Worm (Caenorhabditis elegans): ENCODE results near the gene C34C12.2.
A peak's percentile ranks its signal among the peaks of the same experiment; 100 is the strongest.

The C34C12.2 gene

DNA sequence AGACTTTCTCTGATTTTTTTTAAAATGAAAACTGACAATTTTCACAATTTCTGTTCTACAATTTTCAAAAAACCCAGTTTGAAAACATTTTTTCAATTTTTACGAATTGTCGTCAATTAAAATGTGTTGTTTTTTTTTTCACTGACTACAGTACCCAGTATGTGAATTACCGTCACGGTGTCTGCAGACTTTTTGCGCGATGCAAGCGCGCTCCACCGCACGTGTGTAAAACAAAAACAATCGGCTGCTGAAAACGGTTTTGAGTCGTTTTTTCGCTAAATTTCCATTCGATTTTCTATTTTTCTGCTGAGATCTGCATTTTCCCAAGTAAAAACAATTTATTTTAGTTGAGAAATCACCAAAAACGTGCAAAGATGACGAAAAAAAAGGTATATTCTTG, 2.6 kb downstream of the C34C12.2 start (continued):
- no peak for TF ChIP-seq unc-62 (GFP tag; optimal IDR thresholded peaks at IDR 0.05)
- TF ChIP-seq ceh-39 (tag; optimal IDR thresholded peaks at IDR 0.05), result peak; percentile 90
- TF ChIP-seq ztf-11 (tag; optimal IDR thresholded peaks at IDR 0.05), result peak; percentile 55
- no peak for TF ChIP-seq flh-1 (GFP tag; optimal IDR thresholded peaks at IDR 0.05)
- TF ChIP-seq ceh-43 (GFP tag; optimal IDR thresholded peaks at IDR 0.05), result no peak
- peak; percentile 57 for TF ChIP-seq elt-3 (tag; optimal IDR thresholded peaks at IDR 0.05)

ce11 chrIII:3460061-3460460, 6.5 kb downstream of the C34C12.2 start, which contains the start of gene C34C12.8:
C34C12.8 (plus strand) TSS chrIII:3460406.
- TF ChIP-seq lin-32 (GFP tag; optimal IDR thresholded peaks at IDR 0.05), result no peak
- TF ChIP-seq pha-4 (tag; optimal IDR thresholded peaks at IDR 0.05), result peak; percentile 90
- TF ChIP-seq hlh-1 (tag; optimal IDR thresholded peaks at IDR 0.05), result peak; percentile 42
- no peak for TF ChIP-seq unc-39 (tag; optimal IDR thresholded peaks at IDR 0.05)
- TF ChIP-seq ztf-11 (tag; optimal IDR thresholded peaks at IDR 0.05), result no peak
- TF ChIP-seq zip-8 (tag; optimal IDR thresholded peaks at IDR 0.05), result no peak
- no peak for TF ChIP-seq blmp-1 (tag; optimal IDR thresholded peaks at IDR 0.05)
- peak; percentile 62 for TF ChIP-seq ceh-39 (tag; optimal IDR thresholded peaks at IDR 0.05)
- no peak for TF ChIP-seq elt-3 (tag; optimal IDR thresholded peaks at IDR 0.05)
- no peak for TF ChIP-seq sem-2 (GFP tag; optimal IDR thresholded peaks at IDR 0.05)
- TF ChIP-seq cnd-1 (tag; optimal IDR thresholded peaks at IDR 0.05), result peak; percentile 56
- TF ChIP-seq ceh-43 (GFP tag; optimal IDR thresholded peaks at IDR 0.05), result peak; percentile 32
- peak; percentile 90 for TF ChIP-seq mep-1 (tag; optimal IDR thresholded peaks at IDR 0.05)
- peak; percentile 37 for TF ChIP-seq tbx-8 (GFP tag; optimal IDR thresholded peaks at IDR 0.05)
- no peak for TF ChIP-seq flh-1 (GFP tag; optimal IDR thresholded peaks at IDR 0.05)
- peak; percentile 92 for TF ChIP-seq ces-1 (GFP tag; optimal IDR thresholded peaks at IDR 0.05)
- peak; percentile 67 for TF ChIP-seq sptf-1 (tag; optimal IDR thresholded peaks at IDR 0.05)
- peak; percentile 3 for TF ChIP-seq unc-62 (GFP tag; optimal IDR thresholded peaks at IDR 0.05)
- TF ChIP-seq nhr-2 (tag; optimal IDR thresholded peaks at IDR 0.05), result no peak
- no peak for TF ChIP-seq bed-3 (GFP tag; optimal IDR thresholded peaks at IDR 0.05)
- peak; percentile 51 for TF ChIP-seq mls-2 (tag; optimal IDR thresholded peaks at IDR 0.05)
- TF ChIP-seq nhr-76 (tag; optimal IDR thresholded peaks at IDR 0.05), result no peak
- TF ChIP-seq nhr-237 (tag; optimal IDR thresholded peaks at IDR 0.05), result peak; percentile 80
- no peak for TF ChIP-seq ham-2 (GFP tag; optimal IDR thresholded peaks at IDR 0.05)
- TF ChIP-seq lin-13 (tag; optimal IDR thresholded peaks at IDR 0.05), result peak; percentile 95
- TF ChIP-seq mab-5 (tag; optimal IDR thresholded peaks at IDR 0.05), result no peak
- no peak for TF ChIP-seq elt-1 (tag; optimal IDR thresholded peaks at IDR 0.05; ENCODE audit: borderline replicate concordance, insufficient read depth)
- peak; percentile 88 for TF ChIP-seq lsy-2 (tag; optimal IDR thresholded peaks at IDR 0.05)
- TF ChIP-seq ceh-83 (GFP tag; optimal IDR thresholded peaks at IDR 0.05), result no peak
- peak; percentile 1 for TF ChIP-seq unc-120 (tag; optimal IDR thresholded peaks at IDR 0.05; ENCODE audit: poor library complexity, severe bottlenecking)
- TF ChIP-seq nhr-12 (tag; optimal IDR thresholded peaks at IDR 0.05), result no peak
- peak; percentile 39 for TF ChIP-seq drap-1 (GFP tag; optimal IDR thresholded peaks at IDR 0.05)
- TF ChIP-seq M03D4.4 (tag; optimal IDR thresholded peaks at IDR 0.05), result peak; percentile 67
- TF ChIP-seq nhr-28 (tag; optimal IDR thresholded peaks at IDR 0.05), result peak; percentile 4
- TF ChIP-seq snpc-4 (tag; optimal IDR thresholded peaks at IDR 0.05), result no peak

DNA sequence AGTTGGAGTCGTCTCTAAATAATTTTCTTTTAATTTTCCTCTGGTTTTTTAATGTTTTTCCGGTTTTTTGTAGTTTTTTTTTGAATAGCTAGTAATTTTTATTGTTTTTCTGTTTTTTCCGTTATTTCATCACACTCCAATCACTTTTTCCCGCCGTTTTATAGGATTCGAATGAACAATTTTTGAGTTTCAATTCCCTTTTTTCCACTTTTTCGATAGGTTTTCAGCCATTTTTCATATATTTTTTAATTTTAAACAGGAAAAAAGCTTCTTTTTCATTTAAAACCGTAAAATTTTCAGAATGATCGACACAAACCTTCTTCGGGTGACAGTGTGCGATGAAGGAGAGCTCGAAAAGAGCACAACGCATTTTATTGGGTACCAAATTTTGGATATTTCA, 7.8 kb downstream of the C34C12.2 start, which contains the start of gene pph-6:
Gene pph-6, plus strand, starts transcription at position 301 of the 400 bp plus-strand sequence.
- TF ChIP-seq hlh-1 (tag; optimal IDR thresholded peaks at IDR 0.05) (no peak), lin-13 (tag; optimal IDR thresholded peaks at IDR 0.05) (no peak), ceh-43 (GFP tag; optimal IDR thresholded peaks at IDR 0.05) (no peak), sem-2 (GFP tag; optimal IDR thresholded peaks at IDR 0.05) (no peak), pha-4 (tag; optimal IDR thresholded peaks at IDR 0.05) (no peak), snpc-4 (tag; optimal IDR thresholded peaks at IDR 0.05) (no peak), drap-1 (GFP tag; optimal IDR thresholded peaks at IDR 0.05) (no peak), ces-1 (GFP tag; optimal IDR thresholded peaks at IDR 0.05) (no peak), blmp-1 (tag; optimal IDR thresholded peaks at IDR 0.05) (no peak), elt-1 (tag; optimal IDR thresholded peaks at IDR 0.05; ENCODE audit: borderline replicate concordance, insufficient read depth) (no peak), nhr-28 (tag; optimal IDR thresholded peaks at IDR 0.05) (no peak), cnd-1 (tag; optimal IDR thresholded peaks at IDR 0.05) (no peak), flh-1 (GFP tag; optimal IDR thresholded peaks at IDR 0.05) (no peak), ceh-39 (tag; optimal IDR thresholded peaks at IDR 0.05) (no peak), bed-3 (GFP tag; optimal IDR thresholded peaks at IDR 0.05) (no peak), lin-32 (GFP tag; optimal IDR thresholded peaks at IDR 0.05) (no peak)
